Worm (Caenorhabditis elegans) whole organism, L4/young adult: ENCODE measurements around the gene F26A1.9.
A peak's percentile ranks its signal among the peaks of the same experiment; 100 is the strongest.

Experiments used
- W03F9.2 ChIP-seq: fragments of 150-350 bp; optimal IDR thresholded peaks from 2 replicates; lab custom pipeline; 2014; ENCODE audit warnings: missing biosample characterization, missing genetic modification characterization
- dao-5 ChIP-seq: sonication (generic microtip); optimal IDR thresholded peaks from 2 replicates; lab custom pipeline; 2016; ENCODE audit warnings: missing genotype, missing genetic modification characterization, moderate library complexity, missing compliant biosample characterization
- him-1 ChIP-seq: sonication (generic microtip); optimal IDR thresholded peaks from 2 replicates; lab custom pipeline; 2016; ENCODE audit warnings: missing genotype, missing genetic modification reagents, missing genetic modification characterization, missing compliant biosample characterization

The F26A1.9 gene

DNA sequence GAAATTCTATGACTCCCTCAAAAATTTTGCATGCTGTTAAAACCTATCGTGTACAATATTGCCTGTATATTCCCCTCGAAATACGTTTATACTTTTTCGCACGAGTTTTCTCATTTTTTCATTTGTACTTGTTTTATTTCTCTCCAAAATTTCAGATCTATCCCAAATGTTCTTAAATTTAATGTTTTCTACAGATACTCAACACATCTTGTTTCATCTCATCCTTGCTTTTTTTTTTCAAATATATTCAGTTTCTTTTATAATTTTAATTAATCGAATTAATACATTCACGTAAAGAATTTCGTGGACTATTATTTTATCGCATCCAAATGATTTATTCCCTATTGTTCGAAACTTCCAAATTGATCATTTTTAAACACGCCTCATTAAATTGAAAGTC lies 25.6 kb upstream of the F26A1.9 start, which contains the start of gene C35D10.8:
Gene C35D10.8, plus strand, starts transcription at position 301 of the 400 bp plus-strand sequence.
- no peak for TF ChIP-seq him-1 (tag; lab: Kevin White, UChicago)
- TF ChIP-seq dao-5 = no peak
- no peak for TF ChIP-seq W03F9.2 (tag; lab: Kevin White, UChicago)

DNA sequence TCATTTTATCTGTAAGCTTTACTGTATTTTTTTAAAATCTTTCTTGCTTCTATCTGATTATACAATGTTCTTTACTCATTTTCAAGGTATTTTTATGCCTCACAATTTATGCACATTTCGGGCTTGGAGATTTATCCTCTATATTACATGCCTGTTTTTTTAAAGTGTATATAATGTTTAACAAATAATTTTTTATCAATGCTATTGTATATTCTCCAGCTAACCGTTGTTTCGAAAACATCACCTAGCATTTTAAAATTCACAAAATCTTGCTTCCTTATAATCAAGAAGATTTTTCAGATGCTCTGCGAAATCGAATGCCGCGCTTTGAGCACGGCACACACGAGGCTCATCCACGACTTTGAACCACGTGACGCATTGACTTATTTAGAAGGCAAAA lies 22.7 kb upstream of the F26A1.9 start, which contains the start of gene ced-4:
Gene ced-4, plus strand, starts transcription at position 301 of the 400 bp plus-strand sequence.
- TF ChIP-seq him-1 (tag; lab: Kevin White, UChicago) (no peak), dao-5 (no peak), W03F9.2 (tag; lab: Kevin White, UChicago) (no peak)

ce11 chrIII:4850139-4850538 lies 20.8 kb upstream of the F26A1.9 start, which contains the start of gene F26A1.1:
F26A1.1 (plus strand) TSS chrIII:4850507.
- TF ChIP-seq him-1 (tag; lab: Kevin White, UChicago) = no peak
- peak; percentile 73 for TF ChIP-seq W03F9.2 (tag; lab: Kevin White, UChicago)

DNA sequence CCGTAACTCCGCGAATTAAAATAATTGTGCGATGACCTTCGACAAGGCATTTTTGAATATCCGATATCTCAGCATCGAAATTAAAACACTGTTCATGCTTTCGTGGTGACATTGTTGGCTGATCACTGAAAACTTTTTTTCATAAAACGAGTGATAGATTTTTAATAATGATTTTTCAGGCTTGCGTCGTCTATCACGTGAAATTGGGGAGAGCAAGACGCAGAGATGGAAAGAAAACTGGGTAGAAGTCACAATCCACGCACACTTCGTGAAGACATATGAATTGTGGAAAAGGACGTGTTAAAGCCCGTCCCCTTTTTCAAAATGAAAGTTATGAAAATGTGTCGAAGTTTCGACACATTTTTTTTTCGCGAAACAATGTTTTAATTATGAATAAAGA lies 20.4 kb upstream of the F26A1.9 start, which contains the start of gene nonu-1:
Gene nonu-1, minus strand, starts transcription at position 169 of the 400 bp plus-strand sequence.
- TF ChIP-seq W03F9.2 (tag; lab: Kevin White, UChicago) = no peak
- no peak for TF ChIP-seq him-1 (tag; lab: Kevin White, UChicago)
- TF ChIP-seq dao-5 = no peak

- TF ChIP-seq W03F9.2 (tag; lab: Kevin White, UChicago) = no peak
- TF ChIP-seq dao-5 = no peak
- TF ChIP-seq him-1 (tag; lab: Kevin White, UChicago) = no peak
Observed at ce11 chrIII:4844327-4844726, 15.0 kb upstream of the F26A1.9 start, which contains the start of the genes clec-157 and fkh-5. clec-157 (minus strand) TSS chrIII:4844427. fkh-5 (plus strand) TSS chrIII:4844662.

DNA sequence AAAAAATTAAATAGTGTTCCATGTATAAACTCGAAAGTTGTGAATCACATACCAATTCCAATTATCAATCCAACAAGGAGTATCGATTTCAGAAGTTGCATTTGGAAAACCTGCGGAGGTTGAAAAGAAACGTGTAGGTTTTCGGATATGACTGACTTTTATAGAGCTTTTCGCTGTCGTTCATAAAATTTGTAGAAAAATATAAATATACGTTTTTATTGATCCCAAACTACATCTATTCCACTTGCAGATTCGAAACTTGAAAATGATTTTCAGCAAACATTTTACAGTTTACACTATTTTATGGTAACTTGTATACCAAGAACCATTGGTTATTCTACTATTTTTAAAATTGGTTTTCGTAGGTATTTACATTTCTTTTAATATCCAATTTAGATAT lies 12.8 kb upstream of the F26A1.9 start, which contains the start of gene clec-156:
Gene clec-156, minus strand, starts transcription at position 101 of the 400 bp plus-strand sequence.
- TF ChIP-seq W03F9.2 (tag; lab: Kevin White, UChicago) = no peak
- TF ChIP-seq dao-5 = no peak
- no peak for TF ChIP-seq him-1 (tag; lab: Kevin White, UChicago)

DNA sequence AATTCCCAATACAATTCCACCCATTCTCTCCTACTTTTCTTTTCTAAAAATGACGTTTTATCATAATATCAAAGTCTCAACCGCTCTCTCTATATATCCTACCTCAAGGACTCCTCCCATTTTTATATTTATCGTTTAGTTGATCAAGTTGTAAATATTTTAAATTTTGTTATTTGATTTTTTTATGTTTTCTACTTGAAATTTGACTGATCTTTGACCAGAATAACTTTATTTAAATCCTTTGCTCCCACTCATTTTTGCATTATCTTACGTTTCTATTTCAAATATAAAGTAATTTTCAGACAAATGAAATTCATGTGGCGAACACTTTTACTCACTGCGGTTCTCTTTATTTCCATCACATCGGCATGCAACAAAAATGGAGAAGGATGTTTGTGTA lies 8.1 kb upstream of the F26A1.9 start, which contains the start of the genes acbp-7 and F26A1.19:
Gene acbp-7, plus strand, starts transcription at position 301 of the 400 bp plus-strand sequence.
Gene F26A1.19, plus strand, starts transcription at position 303 of the 400 bp plus-strand sequence.
- no peak for TF ChIP-seq dao-5
- TF ChIP-seq W03F9.2 (tag; lab: Kevin White, UChicago) = no peak

DNA sequence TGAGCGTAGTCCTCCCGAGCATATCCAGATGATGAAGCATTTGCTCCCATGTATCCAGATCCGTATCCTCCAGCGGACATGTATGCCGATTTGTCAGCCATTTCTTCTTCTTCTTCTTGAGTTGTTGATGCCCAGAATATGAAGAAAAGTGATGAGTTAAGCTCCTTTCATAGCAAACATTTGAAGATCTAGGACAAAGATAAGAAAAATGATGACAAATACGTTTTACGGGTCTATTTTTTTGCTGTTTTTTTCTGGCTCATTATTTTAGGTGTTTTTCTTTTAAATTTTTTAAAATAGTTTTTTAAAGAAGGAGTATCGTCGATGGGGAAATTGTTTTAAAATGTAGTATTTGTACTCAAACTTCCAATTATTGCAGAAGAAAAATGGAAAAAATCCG lies 867 bp upstream of the F26A1.9 start, which contains the start of gene nspd-9:
Gene nspd-9, minus strand, starts transcription at position 101 of the 400 bp plus-strand sequence.
- TF ChIP-seq him-1 (tag; lab: Kevin White, UChicago) (no peak), dao-5 (no peak), W03F9.2 (tag; lab: Kevin White, UChicago) (no peak)

DNA sequence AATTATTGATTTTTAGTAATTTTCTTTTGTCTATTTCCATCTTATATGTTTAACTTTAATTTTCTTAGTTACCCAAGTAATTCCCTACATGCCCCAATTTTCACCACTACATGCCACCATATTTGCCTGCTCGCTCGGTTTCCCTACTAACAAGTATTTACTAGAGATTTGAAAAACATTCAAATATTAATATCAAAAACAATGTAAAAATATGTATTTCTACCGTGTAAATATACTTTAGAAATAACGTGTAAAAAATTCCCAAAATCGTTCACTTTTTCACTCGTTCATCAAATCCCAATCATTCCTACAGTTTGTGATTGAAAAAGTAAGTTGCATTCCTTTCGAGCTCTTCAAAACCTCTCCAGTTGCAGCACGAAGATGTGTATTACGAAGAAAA lies 2.7 kb downstream of the F26A1.9 start, which contains the start of gene F26A1.3:
Gene F26A1.3, plus strand, starts transcription at position 301 of the 400 bp plus-strand sequence.
- TF ChIP-seq him-1 (tag; lab: Kevin White, UChicago) = no peak
- no peak for TF ChIP-seq dao-5
- TF ChIP-seq W03F9.2 (tag; lab: Kevin White, UChicago) = no peak

- TF ChIP-seq dao-5 (no peak), W03F9.2 (tag; lab: Kevin White, UChicago) (no peak), him-1 (tag; lab: Kevin White, UChicago) (no peak)
Observed at ce11 chrIII:4822140-4822539, 7.2 kb downstream of the F26A1.9 start, which contains the start of gene F26A1.8. F26A1.8 (minus strand) TSS chrIII:4822240.

DNA sequence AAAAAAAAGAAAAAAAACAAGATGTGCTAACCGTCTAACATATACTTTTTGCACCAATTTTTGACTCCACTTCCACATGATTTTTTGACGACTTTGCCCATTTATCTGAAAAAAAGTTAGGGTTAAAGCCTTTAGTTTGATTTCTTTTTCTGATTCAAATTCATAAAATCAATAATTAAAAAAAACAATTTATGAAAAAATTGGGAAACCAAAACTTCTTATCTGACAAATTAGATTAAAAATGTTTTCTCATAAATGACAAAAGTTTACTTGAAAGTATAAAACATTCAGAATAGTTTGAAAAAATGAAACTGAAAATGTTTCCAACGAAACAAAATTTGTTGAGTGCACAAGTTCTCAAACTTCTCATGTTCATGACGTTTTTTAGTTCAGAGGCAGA lies 9.5 kb downstream of the F26A1.9 start, which contains the start of gene F26A1.7:
Gene F26A1.7, minus strand, starts transcription at position 101 of the 400 bp plus-strand sequence.
- TF ChIP-seq him-1 (tag; lab: Kevin White, UChicago) = no peak

ce11 chrIII:4817240-4817639 lies 12.1 kb downstream of the F26A1.9 start, which contains the start of gene F26A1.4:
F26A1.4 (plus strand) TSS chrIII:4817540.
- TF ChIP-seq him-1 (tag; lab: Kevin White, UChicago) = no peak
- TF ChIP-seq dao-5 = no peak
- TF ChIP-seq W03F9.2 (tag; lab: Kevin White, UChicago) = no peak

- TF ChIP-seq W03F9.2 (tag; lab: Kevin White, UChicago) (no peak), him-1 (tag; lab: Kevin White, UChicago) (no peak), dao-5 (no peak)
Observed at ce11 chrIII:4814730-4815129, 14.6 kb downstream of the F26A1.9 start, which contains the start of gene arl-6. arl-6 (minus strand) TSS chrIII:4814830.

DNA sequence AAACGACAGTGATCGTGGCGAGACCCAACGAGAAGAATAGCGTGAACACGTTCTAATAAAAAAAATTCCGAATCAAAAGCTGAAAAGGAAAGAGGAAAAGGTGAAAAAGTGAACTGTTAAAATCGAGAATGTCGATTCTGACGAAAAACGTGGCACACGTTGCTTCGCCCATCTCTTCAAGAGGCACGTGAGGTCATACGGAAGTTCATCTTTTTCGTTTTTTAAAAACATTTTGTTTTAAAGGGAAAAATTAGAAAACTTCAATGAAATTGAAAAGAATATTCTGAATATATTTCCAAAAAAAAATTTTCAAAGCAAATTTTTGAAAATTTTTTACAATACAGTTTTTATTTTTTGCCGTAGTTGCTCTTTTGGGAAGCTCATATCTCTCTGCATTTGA lies 18.1 kb downstream of the F26A1.9 start, which contains the start of gene C38D4.7:
Gene C38D4.7, minus strand, starts transcription at position 101 of the 400 bp plus-strand sequence.
- TF ChIP-seq W03F9.2 (tag; lab: Kevin White, UChicago) (no peak), him-1 (tag; lab: Kevin White, UChicago) (no peak), dao-5 (no peak)
